Worm (Caenorhabditis elegans) whole organism, L4 larva: Measurements from ENCODE around the gene srw-139.

Experiments used
- D1046.2 ChIP-seq: fragments of 200-800 bp; sonication (Bioruptor generic); IDR thresholded peaks from 2 replicates; pipeline ENCODE4 v1.3.6; 2022; ENCODE audit warnings: missing genetic modification characterization, missing compliant biosample characterization
- F10B5.3 ChIP-seq: sonication (generic microtip); optimal IDR thresholded peaks from 2 replicates; lab custom pipeline; 2016; ENCODE audit warnings: mild to moderate bottlenecking, missing genetic modification characterization, missing compliant biosample characterization
- T20F7.1 ChIP-seq: fragments of 200-800 bp; sonication (Bioruptor generic); optimal IDR thresholded peaks from 2 replicates; lab custom pipeline; 2018; ENCODE audit warnings: mild to moderate bottlenecking, missing genetic modification characterization, missing compliant biosample characterization
- Y105C5A.15 ChIP-seq: fragments of 200-800 bp; sonication (Bioruptor generic); IDR thresholded peaks from 2 replicates; pipeline ENCODE4 v1.3.6; 2022; ENCODE audit warnings: missing genetic modification characterization, missing compliant biosample characterization
- Y75B8A.6 ChIP-seq: fragments of 200-800 bp; sonication (Bioruptor generic); IDR thresholded peaks from 2 replicates; pipeline ENCODE4 v1.3.6; 2022; ENCODE audit warnings: missing genetic modification reagents, missing genetic modification characterization, missing compliant biosample characterization
- ZK337.2 ChIP-seq: fragments of 200-800 bp; sonication (Bioruptor generic); IDR thresholded peaks from 2 replicates; pipeline ENCODE4 v1.3.6; 2022; ENCODE audit warnings: missing genetic modification reagents, missing genetic modification characterization, missing compliant biosample characterization
- aha-1 ChIP-seq: fragments of 150-350 bp; peaks from one replicate; lab custom pipeline; 2014; ENCODE audit warnings: missing biosample characterization, missing genetic modification characterization
- ceh-20 ChIP-seq: fragments of 200-800 bp; sonication (Bioruptor generic); IDR thresholded peaks from 2 replicates; pipeline ENCODE4 v1.3.6; 2022; ENCODE audit warnings: missing genetic modification reagents, missing genetic modification characterization, missing compliant biosample characterization
- ceh-44 ChIP-seq: fragments of 200-800 bp; sonication (Bioruptor generic); IDR thresholded peaks from 2 replicates; pipeline ENCODE4 v1.3.6; 2022; ENCODE audit warnings: missing genetic modification reagents, missing genetic modification characterization, missing compliant biosample characterization
- ceh-62 ChIP-seq: sonication (generic microtip); optimal IDR thresholded peaks from 2 replicates; lab custom pipeline; 2017; ENCODE audit warnings: missing biosample characterization, missing genetic modification characterization
- daf-8 ChIP-seq: fragments of 200-800 bp; sonication (Bioruptor generic); IDR thresholded peaks from 2 replicates; pipeline ENCODE4 v1.3.6; 2022; ENCODE audit warnings: missing genetic modification characterization, missing compliant biosample characterization
- dmd-6 ChIP-seq: fragments of 200-800 bp; sonication (Bioruptor generic); IDR thresholded peaks from 2 replicates; pipeline ENCODE4 v1.3.6; 2022; ENCODE audit warnings: missing genetic modification reagents, missing genetic modification characterization, missing compliant biosample characterization
- dpl-1 ChIP-seq: fragments of 150-350 bp; optimal IDR thresholded peaks from 2 replicates; lab custom pipeline; 2014; ENCODE audit warnings: missing biosample characterization, missing genetic modification reagents, missing genetic modification characterization
- duxl-1 ChIP-seq: sonication (generic microtip); optimal IDR thresholded peaks from 2 replicates; lab custom pipeline; 2016; ENCODE audit warnings: mild to moderate bottlenecking, missing genetic modification characterization, moderate library complexity, missing compliant biosample characterization; ENCODE audit not compliant: poor library complexity
- hif-1 ChIP-seq, 2 experiments: sonication (generic microtip); optimal IDR thresholded peaks; 2 replicates each; lab custom pipeline; 2016 to 2017; ENCODE audit warnings: missing compliant biosample characterization in 2 of 2, missing genetic modification characterization in 2 of 2, missing genetic modification reagents in 2 of 2, missing genotype in 2 of 2, mild to moderate bottlenecking in 1 of 2
- hlh-11 ChIP-seq: fragments of 200-800 bp; sonication (Bioruptor generic); optimal IDR thresholded peaks from 2 replicates; lab custom pipeline; 2018; ENCODE audit warnings: mild to moderate bottlenecking, missing genetic modification characterization, missing compliant biosample characterization
- jun-1 ChIP-seq: fragments of 150-350 bp; optimal IDR thresholded peaks from 2 replicates; lab custom pipeline; 2014; ENCODE audit warnings: missing biosample characterization, missing genetic modification reagents, missing genetic modification characterization
- lin-15B ChIP-seq: fragments of 150-350 bp; sonication (generic microtip); optimal IDR thresholded peaks from 3 replicates; lab custom pipeline; 2014; ENCODE audit warnings: missing biosample characterization, missing genetic modification characterization
- lir-3 ChIP-seq: sonication (generic microtip); optimal IDR thresholded peaks from 2 replicates; lab custom pipeline; 2016; ENCODE audit warnings: mild to moderate bottlenecking, missing genetic modification characterization, missing compliant biosample characterization
- mep-1 ChIP-seq: fragments of 150-350 bp; sonication (generic microtip); optimal IDR thresholded peaks from 3 replicates; lab custom pipeline; 2014; ENCODE audit warnings: missing biosample characterization, missing genetic modification characterization
- nhr-102 ChIP-seq: sonication (generic microtip); optimal IDR thresholded peaks from 2 replicates; lab custom pipeline; 2016; ENCODE audit warnings: mild to moderate bottlenecking, missing genetic modification characterization, moderate library complexity, missing compliant biosample characterization
- nhr-111 ChIP-seq: fragments of 200-800 bp; sonication (Bioruptor generic); optimal IDR thresholded peaks from 2 replicates; lab custom pipeline; 2018; ENCODE audit warnings: mild to moderate bottlenecking, missing genetic modification characterization, missing compliant biosample characterization
- nhr-237 ChIP-seq: sonication (generic microtip); optimal IDR thresholded peaks from 2 replicates; lab custom pipeline; 2017; ENCODE audit warnings: missing biosample characterization, missing genetic modification characterization
- php-3 ChIP-seq: fragments of 200-800 bp; sonication (Bioruptor generic); IDR thresholded peaks from 2 replicates; pipeline ENCODE4 v1.3.6; 2022; ENCODE audit warnings: missing genetic modification reagents, missing genetic modification characterization, missing compliant biosample characterization
- snpc-1.2 ChIP-seq: fragments of 200-800 bp; sonication (Bioruptor generic); IDR thresholded peaks from 2 replicates; pipeline ENCODE4 v1.3.6; 2022; ENCODE audit warnings: missing genetic modification reagents, missing genetic modification characterization, missing compliant biosample characterization
- spr-1 ChIP-seq: sonication (generic microtip); optimal IDR thresholded peaks from 2 replicates; lab custom pipeline; 2016; ENCODE audit warnings: mild to moderate bottlenecking, missing genetic modification characterization, missing compliant biosample characterization
- spr-3 ChIP-seq: fragments of 200-800 bp; sonication (Bioruptor generic); optimal IDR thresholded peaks from 2 replicates; lab custom pipeline; 2018; ENCODE audit warnings: mild to moderate bottlenecking, missing genetic modification characterization, missing compliant biosample characterization
- tag-97 ChIP-seq: fragments of 200-800 bp; sonication (Bioruptor generic); IDR thresholded peaks from 2 replicates; pipeline ENCODE4 v1.3.6; 2022; ENCODE audit warnings: missing genetic modification characterization, missing compliant biosample characterization
- unc-39 ChIP-seq: sonication (generic microtip); optimal IDR thresholded peaks from 2 replicates; lab custom pipeline; 2017; ENCODE audit warnings: missing biosample characterization, missing genetic modification characterization
- unc-62 ChIP-seq, 3 experiments: fragments of 150-350 bp in 1 of 3; sonication (generic microtip); optimal IDR thresholded peaks in 2 of 3; peaks in 1 of 3; 1 replicate in 1 of 3; 2 replicates in 2 of 3; lab custom pipeline; 2014 to 2017; ENCODE audit warnings: missing biosample characterization in 3 of 3, missing genetic modification characterization in 3 of 3, missing genetic modification reagents in 3 of 3, missing genotype in 1 of 3
- zfp-2 ChIP-seq: sonication (generic microtip); optimal IDR thresholded peaks from 2 replicates; lab custom pipeline; 2016; ENCODE audit warnings: mild to moderate bottlenecking, missing genetic modification characterization, missing compliant biosample characterization
- zfp-3 ChIP-seq: fragments of 200-800 bp; sonication (Bioruptor generic); conservative IDR thresholded peaks from 2 replicates; pipeline ENCODE4 v1.3.6; 2022; ENCODE audit warnings: missing genetic modification reagents, missing genetic modification characterization, missing compliant biosample characterization
- ztf-7 ChIP-seq: fragments of 150-350 bp; optimal IDR thresholded peaks from 2 replicates; lab custom pipeline; 2014; ENCODE audit warnings: missing biosample characterization, missing genetic modification characterization

srw-139 gene

ce11 chrV:2992060-2992459 is 6.9 kb upstream of the srw-139 start:
- TF ChIP-seq zfp-2 (tag; lab: Kevin White, UChicago) (no peak), unc-62 (GFP tag; optimal IDR thresholded peaks at IDR 0.05 in 1 of 2; lab: Kevin White, UChicago) (peak in 1 of 2 experiments; percentile 97), unc-62 (tag; optimal IDR thresholded peaks at IDR 0.05; lab: Kevin White, UChicago) (no peak), zfp-3 (GFP tag; lab: Robert Waterston, UW) (no peak), php-3 (no peak)

DNA sequence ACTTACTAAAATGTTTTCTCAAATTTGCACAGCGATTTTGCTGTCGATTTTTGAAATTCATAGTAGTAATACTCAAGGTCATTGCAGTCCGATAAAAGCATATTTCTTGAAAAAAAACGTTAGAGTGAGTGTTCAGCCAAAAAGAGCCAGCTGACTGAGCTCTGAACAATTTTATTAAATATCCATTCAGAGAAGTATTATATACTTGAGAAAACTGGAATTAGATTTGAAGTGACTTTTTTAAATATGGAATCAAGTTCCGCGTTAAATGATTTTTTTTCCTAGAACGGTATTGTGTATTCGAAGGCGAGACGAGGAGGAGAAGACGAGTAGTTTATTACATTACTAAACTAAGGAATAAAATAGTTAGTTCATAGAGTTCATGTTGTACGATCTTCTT is 6.3 kb upstream of the srw-139 start, which contains the start of gene srw-121:
Gene srw-121 (minus strand): TSS at position 101 of the 400 bp plus-strand sequence.
- TF ChIP-seq spr-1: no peak
- no peak for TF ChIP-seq nhr-102 (tag; lab: Kevin White, UChicago)
- no peak for TF ChIP-seq dpl-1 (GFP tag; lab: Kevin White, UChicago)
- no peak for TF ChIP-seq lin-15B (tag; lab: Kevin White, UChicago)
- TF ChIP-seq jun-1 (tag; lab: Kevin White, UChicago): no peak
- TF ChIP-seq ceh-62 (tag; lab: Kevin White, UChicago): no peak
- TF ChIP-seq duxl-1 (tag; lab: Kevin White, UChicago): no peak
- TF ChIP-seq snpc-1.2 (GFP tag; lab: Robert Waterston, UW): no peak
- TF ChIP-seq F10B5.3 (tag; lab: Kevin White, UChicago): no peak
- TF ChIP-seq dmd-6: no peak
- TF ChIP-seq ztf-7 (tag; lab: Kevin White, UChicago): no peak
- no peak for TF ChIP-seq hlh-11 (tag; lab: Kevin White, UChicago)
- no peak for TF ChIP-seq ZK337.2 (GFP tag; lab: Robert Waterston, UW)

- TF ChIP-seq D1046.2 (GFP tag; lab: Robert Waterston, UW) (no peak), T20F7.1 (no peak), dpl-1 (GFP tag; lab: Kevin White, UChicago) (no peak), mep-1 (tag; lab: Kevin White, UChicago) (no peak), unc-62 (GFP tag; optimal IDR thresholded peaks at IDR 0.05 in 1 of 2; lab: Kevin White, UChicago) (no peak), unc-62 (tag; optimal IDR thresholded peaks at IDR 0.05; lab: Kevin White, UChicago) (no peak), Y105C5A.15 (GFP tag; lab: Robert Waterston, UW) (no peak), spr-3 (GFP tag; lab: Kevin White, UChicago) (no peak), nhr-237 (tag; lab: Kevin White, UChicago) (no peak), Y75B8A.6 (no peak), hif-1 (tag; optimal IDR thresholded peaks at IDR 0.05; lab: Kevin White, UChicago) (no peak), dmd-6 (no peak), nhr-111 (GFP tag; lab: Kevin White, UChicago) (no peak), jun-1 (tag; lab: Kevin White, UChicago) (no peak), lir-3 (tag; lab: Kevin White, UChicago) (no peak), unc-39 (tag; lab: Kevin White, UChicago) (no peak), aha-1 (tag; lab: Kevin White, UChicago) (no peak), tag-97 (GFP tag; lab: Robert Waterston, UW) (no peak), ceh-44 (no peak), daf-8 (GFP tag; lab: Robert Waterston, UW) (no peak)
Observed at ce11 chrV:2987407-2987806, 2.2 kb upstream of the srw-139 start, which contains the start of gene srh-85. Gene srh-85 (minus strand): TSS chrV:2987507.

DNA sequence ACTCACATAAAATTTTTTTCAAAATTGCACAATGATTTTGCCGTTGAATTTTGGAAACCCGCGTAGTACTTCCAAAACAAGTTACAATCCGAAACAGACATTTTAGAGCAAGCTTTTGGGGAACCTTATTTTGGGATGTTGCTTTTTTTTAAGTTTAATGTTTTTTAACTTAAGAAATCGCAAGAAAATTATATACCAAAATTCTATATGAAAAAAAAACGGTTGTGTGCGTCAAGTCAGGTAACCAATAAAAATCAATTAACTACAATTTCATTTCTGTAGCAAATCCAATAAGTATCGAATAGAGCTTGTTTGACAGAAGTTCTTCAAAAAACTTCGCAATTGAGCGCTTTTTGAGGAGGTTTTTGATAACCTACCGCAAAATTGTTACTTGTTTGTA is 1.9 kb downstream of the srw-139 start, which contains the start of gene srw-117:
Gene srw-117 (minus strand): TSS at position 101 of the 400 bp plus-strand sequence.
- TF ChIP-seq ceh-20 (GFP tag; lab: Robert Waterston, UW): no peak
- TF ChIP-seq unc-62 (GFP tag; optimal IDR thresholded peaks at IDR 0.05 in 1 of 2; lab: Kevin White, UChicago): peak in 1 of 2 experiments; percentile 15
- no peak for TF ChIP-seq unc-62 (tag; optimal IDR thresholded peaks at IDR 0.05; lab: Kevin White, UChicago)
